Worm (Caenorhabditis elegans) whole organism, L2 larva: ENCODE measurements around the gene str-39.
A peak's percentile ranks its signal among the peaks of the same experiment; 100 is the strongest.

Experiments
- C34F6.9 ChIP-seq: fragments of 150-350 bp; optimal IDR thresholded peaks from 2 replicates; lab custom pipeline; 2014; ENCODE audit warnings: missing biosample characterization, missing genetic modification characterization
- Y55F3AM.14 ChIP-seq: fragments of 200-800 bp; sonication (Bioruptor generic); optimal IDR thresholded peaks from 2 replicates; lab custom pipeline; 2018; ENCODE audit warnings: mild to moderate bottlenecking, missing genetic modification characterization, missing compliant biosample characterization
- ZK546.5 ChIP-seq: sonication (generic microtip); optimal IDR thresholded peaks from 2 replicates; lab custom pipeline; 2017; ENCODE audit warnings: missing biosample characterization, missing genetic modification characterization
- alr-1 ChIP-seq: fragments of 150-350 bp; optimal IDR thresholded peaks from 2 replicates; lab custom pipeline; 2014; ENCODE audit warnings: missing biosample characterization, missing genetic modification characterization
- aly-2 ChIP-seq: fragments of 150-350 bp; optimal IDR thresholded peaks from 2 replicates; lab custom pipeline; 2014; ENCODE audit warnings: missing biosample characterization, missing genetic modification characterization
- ama-1 ChIP-seq: fragments of 150-350 bp; optimal IDR thresholded peaks from 2 replicates; lab custom pipeline; 2018; ENCODE audit warnings: inconsistent platforms
- blmp-1 ChIP-seq: sonication (generic microtip); optimal IDR thresholded peaks from 2 replicates; lab custom pipeline; 2017; ENCODE audit warnings: missing genetic modification characterization, mild to moderate bottlenecking, missing compliant biosample characterization, antibody characterized with exemption, moderate library complexity; ENCODE audit not compliant: insufficient read depth
- ceh-82 ChIP-seq: fragments of 150-350 bp; optimal IDR thresholded peaks from 2 replicates; lab custom pipeline; 2014; ENCODE audit warnings: missing biosample characterization, missing genetic modification characterization
- egl-27 ChIP-seq: sonication (generic microtip); optimal IDR thresholded peaks from 3 replicates; lab custom pipeline; 2017; ENCODE audit warnings: missing biosample characterization, missing genetic modification reagents, missing genetic modification characterization
- elt-1 ChIP-seq: fragments of 150-350 bp; optimal IDR thresholded peaks from 2 replicates; lab custom pipeline; 2014; ENCODE audit warnings: missing biosample characterization, missing genetic modification characterization
- fos-1 ChIP-seq: fragments of 150-350 bp; optimal IDR thresholded peaks from 2 replicates; lab custom pipeline; 2014; ENCODE audit warnings: missing biosample characterization, missing genetic modification characterization
- gmeb-1 ChIP-seq: fragments of 150-350 bp; optimal IDR thresholded peaks from 2 replicates; lab custom pipeline; 2014; ENCODE audit warnings: missing biosample characterization, missing genetic modification characterization
- lin-11 ChIP-seq: fragments of 150-350 bp; sonication (generic microtip); optimal IDR thresholded peaks from 2 replicates; lab custom pipeline; 2014; ENCODE audit warnings: missing biosample characterization, missing genetic modification characterization, inconsistent platforms, mixed read lengths
- lin-13 ChIP-seq: fragments of 150-350 bp; optimal IDR thresholded peaks from 2 replicates; lab custom pipeline; 2014; ENCODE audit warnings: missing biosample characterization, missing genetic modification reagents, missing genetic modification characterization
- lin-39 ChIP-seq: fragments of 150-350 bp; optimal IDR thresholded peaks from 2 replicates; lab custom pipeline; 2014; ENCODE audit warnings: missing biosample characterization, missing genetic modification reagents, missing genetic modification characterization
- lsy-2 ChIP-seq, 2 experiments: fragments of 150-350 bp in 1 of 2; sonication (generic microtip) in 1 of 2; optimal IDR thresholded peaks; 2 replicates each; lab custom pipeline; 2014 to 2017; ENCODE audit warnings: missing biosample characterization in 2 of 2, missing genetic modification characterization in 2 of 2
- mbf-1 ChIP-seq: sonication (generic microtip); optimal IDR thresholded peaks from 2 replicates; lab custom pipeline; 2017; ENCODE audit warnings: missing biosample characterization, missing genetic modification characterization
- nhr-10 ChIP-seq: sonication (generic microtip); optimal IDR thresholded peaks from 2 replicates; lab custom pipeline; 2017; ENCODE audit warnings: missing biosample characterization, missing genetic modification characterization
- nhr-11 ChIP-seq: fragments of 150-350 bp; optimal IDR thresholded peaks from 2 replicates; lab custom pipeline; 2014; ENCODE audit warnings: missing biosample characterization, missing genetic modification characterization
- nhr-129 ChIP-seq: fragments of 150-350 bp; optimal IDR thresholded peaks from 2 replicates; lab custom pipeline; 2014; ENCODE audit warnings: missing biosample characterization, missing genetic modification characterization
- nhr-21 ChIP-seq: fragments of 150-350 bp; optimal IDR thresholded peaks from 2 replicates; lab custom pipeline; 2014; ENCODE audit warnings: missing biosample characterization, missing genetic modification characterization
- nhr-23 ChIP-seq: fragments of 150-350 bp; optimal IDR thresholded peaks from 2 replicates; lab custom pipeline; 2014; ENCODE audit warnings: missing biosample characterization, missing genetic modification reagents, missing genetic modification characterization
- nhr-77 ChIP-seq: fragments of 150-350 bp; optimal IDR thresholded peaks from 2 replicates; lab custom pipeline; 2014; ENCODE audit warnings: missing biosample characterization, missing genetic modification characterization
- peb-1 ChIP-seq: fragments of 150-350 bp; optimal IDR thresholded peaks from 2 replicates; lab custom pipeline; 2014; ENCODE audit warnings: missing biosample characterization, missing genetic modification characterization
- sem-4 ChIP-seq: fragments of 150-350 bp; optimal IDR thresholded peaks from 2 replicates; lab custom pipeline; 2014; ENCODE audit warnings: missing biosample characterization, missing genetic modification reagents, missing genetic modification characterization
- skn-1 ChIP-seq: sonication (generic microtip); optimal IDR thresholded peaks from 2 replicates; lab custom pipeline; 2017; ENCODE audit warnings: missing biosample characterization, missing genetic modification characterization
- sma-3 ChIP-seq: sonication (generic microtip); optimal IDR thresholded peaks from 2 replicates; lab custom pipeline; 2016; ENCODE audit warnings: missing genetic modification reagents, missing genetic modification characterization, missing compliant biosample characterization
- sma-9 ChIP-seq, 2 experiments: fragments of 150-350 bp in 1 of 2; sonication (generic microtip) in 1 of 2; optimal IDR thresholded peaks; 2 replicates each; lab custom pipeline; 2014 to 2016; ENCODE audit warnings: missing genetic modification characterization in 2 of 2, mild to moderate bottlenecking in 1 of 2, missing biosample characterization in 1 of 2, missing compliant biosample characterization in 1 of 2, missing genetic modification reagents in 1 of 2, moderate library complexity in 1 of 2
- snpc-4 ChIP-seq: fragments of 150-350 bp; optimal IDR thresholded peaks from 2 replicates; lab custom pipeline; 2014; ENCODE audit warnings: missing biosample characterization, missing genetic modification characterization
- unc-39 ChIP-seq: fragments of 150-350 bp; optimal IDR thresholded peaks from 2 replicates; lab custom pipeline; 2014; ENCODE audit warnings: missing biosample characterization, missing genetic modification characterization
- unc-55 ChIP-seq: fragments of 150-350 bp; sonication (generic microtip); optimal IDR thresholded peaks from 3 replicates; lab custom pipeline; 2014; ENCODE audit warnings: missing biosample characterization, missing genetic modification reagents, missing genetic modification characterization
- unc-62 ChIP-seq: fragments of 150-350 bp; optimal IDR thresholded peaks from 2 replicates; lab custom pipeline; 2014; ENCODE audit warnings: missing biosample characterization, missing genetic modification reagents, missing genetic modification characterization
- ztf-4 ChIP-seq: fragments of 150-350 bp; optimal IDR thresholded peaks from 2 replicates; lab custom pipeline; 2014; ENCODE audit warnings: missing biosample characterization, missing genetic modification characterization

The str-39 gene

DNA sequence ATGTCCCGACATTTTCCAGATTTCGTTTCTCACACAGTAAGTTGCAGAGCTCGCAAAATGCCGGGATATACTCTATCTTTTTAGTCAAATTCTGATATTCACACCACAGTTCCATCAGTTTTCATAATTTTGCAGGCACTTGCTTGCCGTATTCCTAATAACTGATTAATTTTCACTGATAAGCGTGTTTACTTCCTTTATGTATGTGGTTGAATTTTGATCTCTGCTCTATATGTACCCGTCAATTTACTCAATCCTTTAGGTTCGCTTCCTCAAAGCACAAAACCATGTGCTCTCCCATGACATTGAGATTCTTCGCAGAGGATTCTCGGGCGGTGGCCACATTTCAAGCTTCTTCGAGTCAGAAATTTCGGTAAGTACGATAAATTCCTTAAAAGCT lies 1.9 kb upstream of the str-39 start:
- TF ChIP-seq lin-39 (tag; lab: Kevin White, UChicago) (no peak), nhr-23 (tag; lab: Kevin White, UChicago) (no peak), egl-27 (tag; lab: Kevin White, UChicago) (no peak), fos-1 (tag; lab: Kevin White, UChicago) (no peak), sma-3 (GFP tag; lab: Kevin White, UChicago) (no peak), lsy-2 (tag; optimal IDR thresholded peaks at IDR 0.05; lab: Kevin White, UChicago) (no peak), peb-1 (tag; lab: Kevin White, UChicago) (no peak), lin-13 (no peak), ztf-4 (no peak)

DNA sequence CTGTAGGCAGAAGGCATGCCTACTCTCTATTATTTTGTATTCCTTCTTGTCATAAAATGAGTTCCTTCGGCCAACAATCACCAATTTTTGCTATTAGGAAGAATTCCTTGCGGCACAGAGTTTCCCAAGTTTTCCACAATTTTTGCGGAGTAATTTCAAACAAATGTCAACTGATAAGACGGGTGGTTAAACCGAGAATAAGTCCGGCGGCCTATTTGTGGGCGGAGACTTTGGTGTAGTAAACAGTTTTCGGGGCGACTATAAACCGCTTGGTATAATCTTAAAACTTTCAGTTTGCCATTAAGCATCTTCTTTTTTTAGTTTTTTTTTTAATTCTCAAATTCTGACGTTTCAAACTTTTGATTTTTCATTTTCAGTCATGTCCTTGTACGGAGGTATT lies 1.3 kb upstream of the str-39 start, which contains the start of gene ifc-1:
TSS of gene ifc-1 (plus strand) at position 378 of the 400 bp plus-strand sequence.
- TF ChIP-seq fos-1 (tag; lab: Kevin White, UChicago) (peak; percentile 34), gmeb-1 (tag; lab: Kevin White, UChicago) (no peak)

DNA sequence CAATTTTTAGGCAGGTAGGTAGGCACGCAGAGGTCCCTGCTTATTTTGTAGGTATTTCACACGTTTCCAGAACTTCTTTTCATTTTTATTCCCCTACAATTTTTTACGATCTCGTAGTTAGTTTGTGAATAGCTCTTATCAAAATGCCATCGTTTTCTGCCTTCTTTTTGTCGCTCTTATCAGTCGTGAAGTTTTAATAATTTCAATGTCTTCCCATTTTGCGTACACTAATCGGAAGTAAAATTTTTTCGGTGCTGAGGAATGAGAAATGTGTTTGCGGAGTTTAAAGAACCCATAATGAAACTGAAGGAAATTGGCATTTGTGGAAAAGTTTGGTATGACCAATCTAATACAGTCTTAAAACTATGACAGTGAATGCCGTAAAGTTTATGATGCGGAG lies 655 bp upstream of the str-39 start:
- TF ChIP-seq blmp-1 (tag; lab: Kevin White, UChicago) (no peak), gmeb-1 (tag; lab: Kevin White, UChicago) (peak; percentile 31), fos-1 (tag; lab: Kevin White, UChicago) (peak; percentile 82)

DNA sequence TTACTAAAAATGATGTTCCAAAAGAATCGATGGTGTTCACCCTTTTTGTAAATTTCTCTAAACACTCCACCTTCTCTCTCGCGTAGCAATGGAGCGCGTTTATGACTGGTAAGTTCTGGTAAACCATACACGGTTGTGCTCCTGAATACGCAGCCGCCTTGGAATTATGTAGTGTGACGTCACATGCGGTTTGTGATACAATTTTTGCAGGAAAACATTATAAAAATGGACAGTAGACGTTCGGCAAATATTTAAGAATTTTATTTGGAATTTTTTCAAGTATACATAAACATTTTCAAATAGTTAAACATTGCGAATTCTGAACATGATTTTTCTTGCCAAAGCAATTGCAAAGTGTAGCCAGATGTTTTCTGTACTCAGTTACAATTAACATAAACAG lies 2.2 kb downstream of the str-39 start, which contains the start of gene F37B4.10:
TSS of gene F37B4.10 (minus strand) at position 101 of the 400 bp plus-strand sequence.
- TF ChIP-seq unc-55 (GFP tag; lab: Kevin White, UChicago) (peak; percentile 32), unc-62 (no peak), lin-11 (tag; lab: Kevin White, UChicago) (no peak)
- TF ChIP-seq, all 48 proteins: peak for 1

DNA sequence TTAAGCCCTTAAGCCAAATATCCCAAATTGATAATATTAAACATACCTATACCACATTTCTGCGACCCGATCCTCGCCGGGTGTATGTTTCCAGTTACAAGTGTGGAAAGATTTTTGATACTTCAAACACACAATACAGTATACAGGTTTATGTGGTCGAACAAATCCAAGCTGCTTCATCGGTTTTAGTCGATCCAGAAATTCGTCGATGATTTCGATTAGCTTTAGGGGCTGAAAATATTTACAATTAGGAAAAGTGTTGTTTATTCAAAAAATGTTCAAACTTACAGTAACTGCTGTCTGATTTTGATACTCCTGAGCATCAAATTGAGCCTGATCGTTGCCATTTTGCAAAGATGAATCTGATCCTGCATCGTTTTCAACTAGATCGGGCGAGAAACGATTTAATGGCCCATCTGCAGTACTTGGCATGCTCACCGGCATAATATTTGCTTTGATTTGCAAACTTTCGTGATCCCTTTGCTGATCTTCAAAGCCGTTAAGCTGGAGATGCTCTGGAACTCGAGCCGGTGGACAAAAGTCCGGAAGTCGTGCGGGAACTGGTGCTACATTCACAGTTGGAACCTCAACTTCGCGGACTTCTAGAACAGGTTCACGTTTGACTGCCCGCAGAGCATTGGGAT lies 3.4 kb downstream of the str-39 start:
- no peak for TF ChIP-seq skn-1 (tag; lab: Kevin White, UChicago)
- no peak for TF ChIP-seq nhr-77 (tag; lab: Kevin White, UChicago)
- no peak for TF ChIP-seq alr-1 (tag; lab: Kevin White, UChicago)
- TF ChIP-seq gmeb-1 (tag; lab: Kevin White, UChicago), result no peak
- TF ChIP-seq sma-9 (GFP tag; optimal IDR thresholded peaks at IDR 0.05; lab: Kevin White, UChicago), result no peak
- TF ChIP-seq sma-9 (tag; optimal IDR thresholded peaks at IDR 0.05; lab: Kevin White, UChicago), result no peak
- no peak for TF ChIP-seq lsy-2 (tag; optimal IDR thresholded peaks at IDR 0.05; lab: Kevin White, UChicago)
- no peak for TF ChIP-seq fos-1 (tag; lab: Kevin White, UChicago)
- no peak for TF ChIP-seq nhr-10 (tag; lab: Kevin White, UChicago)
- no peak for TF ChIP-seq nhr-11 (tag; lab: Kevin White, UChicago)
- TF ChIP-seq elt-1, result no peak
- TF ChIP-seq ceh-82 (tag; lab: Kevin White, UChicago), result no peak
- no peak for TF ChIP-seq Y55F3AM.14 (GFP tag; lab: Kevin White, UChicago)
- TF ChIP-seq nhr-21 (tag; lab: Kevin White, UChicago), result no peak
- TF ChIP-seq aly-2, result no peak

DNA sequence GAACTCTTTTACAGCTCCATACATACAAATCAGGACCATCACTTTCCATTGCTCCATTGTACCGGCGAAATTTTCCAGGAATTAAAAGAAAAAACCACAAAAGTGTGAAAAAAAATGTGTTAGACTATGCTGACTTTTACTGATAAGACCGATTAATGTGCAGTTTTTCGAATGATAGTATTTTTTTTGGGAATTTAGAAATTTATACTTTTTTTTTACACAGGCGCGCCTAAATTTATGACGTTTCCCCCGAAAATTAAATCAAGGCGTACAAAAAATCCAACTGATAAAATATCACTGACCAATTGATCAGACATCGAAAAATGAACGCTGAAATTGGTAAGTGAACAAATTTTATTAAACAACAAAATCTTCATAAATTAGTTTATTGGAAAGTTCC lies 4.3 kb downstream of the str-39 start, which contains the start of gene folt-2:
TSS of gene folt-2 (minus strand) at position 179 of the 400 bp plus-strand sequence.
- TF ChIP-seq fos-1 (tag; lab: Kevin White, UChicago) (peak; percentile 60), gmeb-1 (tag; lab: Kevin White, UChicago) (no peak), nhr-77 (tag; lab: Kevin White, UChicago) (no peak), blmp-1 (tag; lab: Kevin White, UChicago) (no peak)
- TF ChIP-seq, all 48 proteins: peak for 1

DNA sequence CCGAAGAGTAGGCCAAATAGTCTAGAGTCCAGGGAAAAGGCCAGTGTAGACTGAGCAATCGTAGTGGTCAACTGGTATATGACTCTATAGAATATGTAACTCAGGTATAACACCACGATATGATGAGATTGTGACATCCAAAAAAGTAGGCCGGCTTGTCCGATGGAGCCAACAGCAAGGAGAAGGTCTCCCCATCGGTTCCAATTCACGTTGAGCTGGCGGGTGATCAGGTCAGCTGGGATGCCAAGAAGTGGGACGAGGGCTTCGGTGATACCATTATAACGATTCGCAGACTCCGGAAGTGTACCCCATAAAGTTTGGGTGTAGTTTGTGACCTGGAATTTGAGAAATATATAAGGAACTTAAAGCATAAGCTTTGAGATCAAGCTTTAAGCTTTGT lies 6.8 kb downstream of the str-39 start:
- no peak for TF ChIP-seq ZK546.5 (tag; lab: Kevin White, UChicago)
- no peak for TF ChIP-seq nhr-129 (tag; lab: Kevin White, UChicago)
- no peak for TF ChIP-seq C34F6.9 (tag; lab: Kevin White, UChicago)
- TF ChIP-seq sma-9 (GFP tag; optimal IDR thresholded peaks at IDR 0.05; lab: Kevin White, UChicago), result no peak
- TF ChIP-seq sma-9 (tag; optimal IDR thresholded peaks at IDR 0.05; lab: Kevin White, UChicago), result no peak
- no peak for TF ChIP-seq lin-11 (tag; lab: Kevin White, UChicago)
- no peak for TF ChIP-seq snpc-4 (tag; lab: Kevin White, UChicago)
- TF ChIP-seq unc-39 (tag; lab: Kevin White, UChicago), result no peak
- TF ChIP-seq mbf-1, result no peak
- TF ChIP-seq unc-62, result no peak
- TF ChIP-seq ama-1 (lab: Kevin White, UChicago), result no peak
- no peak for TF ChIP-seq sem-4 (tag; lab: Kevin White, UChicago)
- no peak for TF ChIP-seq ztf-4
- TF ChIP-seq nhr-21 (tag; lab: Kevin White, UChicago), result no peak
- TF ChIP-seq ceh-82 (tag; lab: Kevin White, UChicago), result no peak
